Worm (Caenorhabditis elegans): Measurements from ENCODE around the gene srw-56.

The srw-56 gene

DNA sequence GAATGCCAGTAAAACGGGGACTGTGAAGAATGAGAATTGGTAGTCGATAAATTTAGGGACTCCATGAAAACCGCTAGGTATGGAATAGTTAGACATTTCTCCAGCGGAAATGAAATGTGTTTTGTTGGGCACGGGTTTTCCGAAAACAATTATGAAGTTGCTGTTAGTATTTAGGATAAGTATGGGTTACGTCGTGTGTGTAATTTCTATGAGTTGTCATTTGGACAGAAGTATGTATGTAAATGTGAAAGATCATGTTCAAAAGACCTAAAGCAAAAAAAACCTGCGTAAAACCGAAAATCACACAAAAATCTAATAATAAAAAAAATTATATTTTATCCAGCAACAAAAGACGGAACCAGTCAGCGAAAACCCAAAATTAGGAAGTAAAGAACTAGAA, 19.8 kb upstream of the srw-56 start, which contains the start of gene sru-23:
Gene sru-23 (minus strand): TSS at position 101 of the 400 bp plus-strand sequence.
- TF ChIP-seq nhr-11 (tag; optimal IDR thresholded peaks at IDR 0.05) (no peak), Y22D7AL.16 (tag; optimal IDR thresholded peaks at IDR 0.05) (no peak), ahr-1 (tag; optimal IDR thresholded peaks at IDR 0.05) (no peak), ztf-16 (tag; optimal IDR thresholded peaks at IDR 0.05) (no peak), dmd-4 (tag; optimal IDR thresholded peaks at IDR 0.05; ENCODE audit: borderline replicate concordance) (no peak), C08G9.2 (tag; optimal IDR thresholded peaks at IDR 0.05) (no peak)

ce11 chrV:15970820-15971219, 18.2 kb upstream of the srw-56 start:
- TF ChIP-seq dve-1 (tag; optimal IDR thresholded peaks at IDR 0.05) (no peak), sox-2 (GFP tag; IDR thresholded peaks at IDR 0.05) (no peak), ztf-16 (tag; optimal IDR thresholded peaks at IDR 0.05) (no peak), gmeb-2 (tag; optimal IDR thresholded peaks at IDR 0.05) (no peak), syd-9 (tag; optimal IDR thresholded peaks at IDR 0.05) (no peak), npax-4 (tag; optimal IDR thresholded peaks at IDR 0.05) (no peak)

DNA sequence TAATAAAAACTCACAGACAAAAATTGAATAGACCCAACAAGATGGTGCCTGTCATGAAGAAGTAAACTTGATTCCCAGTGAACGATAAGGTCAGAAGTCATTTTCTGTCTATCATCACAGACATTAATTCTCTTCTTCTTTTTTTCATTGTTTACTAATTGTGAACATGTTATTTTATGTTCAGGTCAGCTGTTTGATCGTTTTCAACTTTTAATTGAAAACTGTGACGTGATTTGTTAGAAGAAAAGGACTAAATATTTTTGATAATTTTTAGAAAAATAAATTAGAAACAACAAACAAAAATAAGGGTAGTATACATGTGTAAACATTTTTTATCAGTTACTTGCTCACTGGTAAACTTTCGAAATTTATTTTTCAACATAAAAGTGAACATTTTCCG, 17.0 kb upstream of the srw-56 start, which contains the start of gene F36G9.7:
Gene F36G9.7 (minus strand): TSS at position 101 of the 400 bp plus-strand sequence.
- TF ChIP-seq nhr-11 (tag; optimal IDR thresholded peaks at IDR 0.05) (no peak), fax-1 (tag; optimal IDR thresholded peaks at IDR 0.05) (no peak), elt-4 (tag; optimal IDR thresholded peaks at IDR 0.05) (no peak), ceh-9 (tag; optimal IDR thresholded peaks at IDR 0.05) (no peak), ceh-22 (tag; optimal IDR thresholded peaks at IDR 0.05) (no peak), npax-4 (tag; optimal IDR thresholded peaks at IDR 0.05) (no peak), ceh-30 (tag; optimal IDR thresholded peaks at IDR 0.05) (no peak), ref-2 (tag; optimal IDR thresholded peaks at IDR 0.05) (no peak), eyg-1 (tag; optimal IDR thresholded peaks at IDR 0.05) (no peak), ceh-48 (tag; optimal IDR thresholded peaks at IDR 0.05) (no peak), tbx-2 (tag; optimal IDR thresholded peaks at IDR 0.05) (no peak), syd-9 (tag; optimal IDR thresholded peaks at IDR 0.05) (no peak), fkh-10 (GFP tag; optimal IDR thresholded peaks at IDR 0.05) (no peak), odd-2 (tag; optimal IDR thresholded peaks at IDR 0.05) (no peak), hlh-15 (tag; optimal IDR thresholded peaks at IDR 0.05) (no peak), tbx-7 (tag; optimal IDR thresholded peaks at IDR 0.05) (no peak), ceh-31 (tag; optimal IDR thresholded peaks at IDR 0.05) (no peak), nhr-232 (tag; optimal IDR thresholded peaks at IDR 0.05) (no peak)

DNA sequence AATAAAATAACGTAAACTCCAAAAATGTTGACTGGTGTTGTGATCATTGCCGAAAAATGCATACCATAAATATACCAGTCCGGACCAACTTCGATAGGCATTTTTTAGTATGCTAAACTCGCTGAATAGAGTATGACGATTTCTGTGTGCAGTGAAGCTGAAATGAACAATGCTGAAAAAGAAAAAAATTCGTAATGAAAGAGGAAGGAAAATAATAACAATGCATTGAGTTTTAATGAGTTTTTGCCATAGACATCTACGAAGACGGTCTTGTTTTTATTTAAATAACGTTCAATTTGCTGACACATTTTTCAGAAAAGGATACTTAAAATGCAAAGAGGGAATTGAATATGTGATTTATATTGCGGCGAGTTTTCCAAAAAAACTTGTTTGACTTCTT, 14.9 kb upstream of the srw-56 start, which contains the start of gene sri-1:
Gene sri-1 (minus strand): TSS at position 101 of the 400 bp plus-strand sequence.
- TF ChIP-seq nhr-11 (tag; optimal IDR thresholded peaks at IDR 0.05) (no peak), ttx-3 (tag; optimal IDR thresholded peaks at IDR 0.05) (no peak), hlh-6 (tag; optimal IDR thresholded peaks at IDR 0.05) (no peak), tbx-2 (tag; optimal IDR thresholded peaks at IDR 0.05) (no peak), sox-2 (GFP tag; IDR thresholded peaks at IDR 0.05) (no peak), hlh-8 (tag; optimal IDR thresholded peaks at IDR 0.05) (no peak), C38D4.7 (GFP tag; optimal IDR thresholded peaks at IDR 0.05) (no peak), sox-4 (tag; optimal IDR thresholded peaks at IDR 0.05) (no peak), ahr-1 (tag; optimal IDR thresholded peaks at IDR 0.05) (no peak), ref-2 (tag; optimal IDR thresholded peaks at IDR 0.05) (no peak), fkh-10 (GFP tag; optimal IDR thresholded peaks at IDR 0.05) (no peak), ceh-2 (tag; optimal IDR thresholded peaks at IDR 0.05) (no peak), nfya-1 (tag; optimal IDR thresholded peaks at IDR 0.05) (no peak)

ce11 chrV:15965114-15965513, 12.5 kb upstream of the srw-56 start, which contains the start of gene sri-2:
Gene sri-2, minus strand, starts transcription at chrV:15965214.
- TF ChIP-seq madf-2 (tag; optimal IDR thresholded peaks at IDR 0.05) (no peak), lin-11 (tag; optimal IDR thresholded peaks at IDR 0.05) (no peak), ceh-48 (tag; optimal IDR thresholded peaks at IDR 0.05) (no peak), elt-2 (tag; optimal IDR thresholded peaks at IDR 0.05) (no peak), pqm-1 (tag; optimal IDR thresholded peaks at IDR 0.05) (no peak), nfya-1 (tag; optimal IDR thresholded peaks at IDR 0.05) (no peak), ets-4 (tag; optimal IDR thresholded peaks at IDR 0.05) (no peak), lim-6 (tag; optimal IDR thresholded peaks at IDR 0.05) (no peak), nhr-11 (tag; optimal IDR thresholded peaks at IDR 0.05) (no peak), pax-1 (tag; optimal IDR thresholded peaks at IDR 0.05) (no peak), pha-4 (tag; optimal IDR thresholded peaks at IDR 0.05) (no peak), pha-2 (tag; optimal IDR thresholded peaks at IDR 0.05) (no peak)

Data from whole organism, late embryonic.